Fruit fly (Drosophila melanogaster) whole organism, pupa: ENCODE measurements around the gene Amacr.

Experiments
- CG10348 ChIP-seq: fragments of 200-800 bp; sonication (Bioruptor generic); IDR thresholded peaks from 2 replicates; pipeline ENCODE4 v1.3.6; 2022; ENCODE audit warnings: missing biosample characterization, missing genetic modification characterization
- CG17806 ChIP-seq: fragments of 200-800 bp; sonication (Bioruptor generic); optimal IDR thresholded peaks from 2 replicates; lab custom pipeline; 2018; ENCODE audit warnings: missing biosample characterization, mild to moderate bottlenecking, missing genetic modification characterization, moderate library complexity
- CG34367 ChIP-seq: fragments of 200-800 bp; sonication (Bioruptor generic); optimal IDR thresholded peaks from 2 replicates; lab custom pipeline; 2018; ENCODE audit warnings: missing biosample characterization, mild to moderate bottlenecking, missing genetic modification characterization
- CG8159 ChIP-seq: fragments of 200-800 bp; sonication (Bioruptor generic); optimal IDR thresholded peaks from 3 replicates; lab custom pipeline; 2018; ENCODE audit warnings: missing biosample characterization, mild to moderate bottlenecking, missing genetic modification characterization, moderate library complexity
- CG9948 ChIP-seq: fragments of 200-800 bp; sonication (Bioruptor generic); optimal IDR thresholded peaks from 2 replicates; lab custom pipeline; 2018; ENCODE audit warnings: missing biosample characterization, mild to moderate bottlenecking, missing genetic modification characterization, moderate library complexity
- EcR ChIP-seq: fragments of 200-800 bp; sonication (Bioruptor generic); optimal IDR thresholded peaks from 3 replicates; lab custom pipeline; 2019; ENCODE audit warnings: missing biosample characterization, missing genetic modification characterization, mild to moderate bottlenecking, moderate library complexity, missing genetic modification reagents
- Ets98B ChIP-seq: fragments of 200-800 bp; sonication (Bioruptor generic); IDR thresholded peaks from 2 replicates; pipeline ENCODE4 v1.3.6; 2022; ENCODE audit warnings: missing biosample characterization, missing genetic modification characterization
- Pif1A ChIP-seq: fragments of 200-800 bp; sonication (Bioruptor generic); optimal IDR thresholded peaks from 3 replicates; lab custom pipeline; 2016; ENCODE audit warnings: missing biosample characterization, missing genetic modification characterization
- Pif1B ChIP-seq: fragments of 200-800 bp; sonication (Bioruptor generic); optimal IDR thresholded peaks from 3 replicates; lab custom pipeline; 2016; ENCODE audit warnings: missing biosample characterization, missing genetic modification characterization
- fd96Ca ChIP-seq: fragments of 200-800 bp; sonication (Bioruptor generic); IDR thresholded peaks from 3 replicates; pipeline ENCODE4 v1.3.6; 2022; ENCODE audit warnings: missing biosample characterization, missing genetic modification characterization
- gl ChIP-seq: fragments of 200-800 bp; sonication (Bioruptor generic); optimal IDR thresholded peaks from 2 replicates; lab custom pipeline; 2018; ENCODE audit warnings: missing biosample characterization, mild to moderate bottlenecking, missing genetic modification characterization

DNA sequence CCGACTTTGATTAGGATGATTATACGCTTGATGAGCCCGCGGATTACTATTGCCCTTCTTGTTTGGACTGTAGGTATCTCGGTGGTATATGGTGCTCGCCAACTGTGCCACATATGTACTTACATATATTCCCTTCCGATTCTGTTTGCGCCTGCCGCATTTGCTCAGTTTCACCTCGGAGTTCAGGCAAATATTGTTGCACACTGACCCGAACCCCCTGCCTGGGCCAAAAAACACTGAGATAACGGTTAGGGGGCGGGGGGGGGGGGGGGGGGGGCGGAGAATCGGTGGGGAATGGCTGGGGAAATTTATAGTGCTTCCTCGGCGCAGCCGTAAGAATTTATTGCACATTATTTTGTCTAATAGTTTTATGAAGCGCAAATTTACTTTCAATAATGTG is 23.8 kb upstream of the Amacr start:
- TF ChIP-seq CG9948, result no peak
- no peak for TF ChIP-seq Pif1A (GFP tag; lab: Kevin White, UChicago)
- no peak for TF ChIP-seq CG34367 (tag; lab: Kevin White, UChicago)
- no peak for TF ChIP-seq Pif1B (GFP tag; lab: Kevin White, UChicago)
- no peak for TF ChIP-seq CG17806 (tag; lab: Kevin White, UChicago)
- TF ChIP-seq Ets98B (GFP tag; lab: Robert Waterston, UW), result no peak
- TF ChIP-seq CG10348 (GFP tag; lab: Robert Waterston, UW), result no peak
- TF ChIP-seq fd96Ca, result no peak
- TF ChIP-seq EcR (GFP tag; lab: Kevin White, UChicago), result no peak
- no peak for TF ChIP-seq CG8159 (tag; lab: Kevin White, UChicago)
- no peak for TF ChIP-seq gl (tag; lab: Kevin White, UChicago)
